Fruit fly (Drosophila melanogaster) whole organism, embryonic: ENCODE data around the gene SecS.

ENCODE experiments used
- Awh ChIP-seq: fragments of 200-800 bp; sonication (Bioruptor generic); IDR thresholded peaks from 2 replicates; pipeline ENCODE4, ENCODE4 v1.3.6; 2022; ENCODE audit warnings: missing biosample characterization, missing genetic modification characterization
- CG10431 ChIP-seq: fragments of 200-800 bp; sonication (Bioruptor generic); optimal IDR thresholded peaks from 3 replicates; lab custom pipeline; 2018; ENCODE audit warnings: missing biosample characterization, mild to moderate bottlenecking, missing genetic modification characterization
- CG11695 ChIP-seq: fragments of 200-800 bp; sonication (Bioruptor generic); IDR thresholded peaks from 3 replicates; pipeline ENCODE4 v1.3.6; 2022; ENCODE audit warnings: missing biosample characterization, missing genetic modification characterization
- CG12769 ChIP-seq: fragments of 200-800 bp; sonication (Bioruptor generic); optimal IDR thresholded peaks from 2 replicates; lab custom pipeline; 2019; ENCODE audit warnings: missing biosample characterization, mild to moderate bottlenecking, missing genetic modification characterization, moderate library complexity
- CG13624 ChIP-seq: fragments of 200-800 bp; sonication (Bioruptor generic); optimal IDR thresholded peaks from 2 replicates; lab custom pipeline; 2016; ENCODE audit warnings: missing biosample characterization, missing genetic modification characterization
- CG15073 ChIP-seq: fragments of 200-800 bp; sonication (Bioruptor generic); optimal IDR thresholded peaks from 2 replicates; lab custom pipeline; 2016; ENCODE audit warnings: missing biosample characterization, missing genetic modification characterization
- CG15479 ChIP-seq: fragments of 200-800 bp; sonication (Bioruptor generic); optimal IDR thresholded peaks from 3 replicates; lab custom pipeline; 2019; ENCODE audit warnings: missing biosample characterization, mild to moderate bottlenecking, missing genetic modification characterization, moderate library complexity
- CG17186 ChIP-seq: fragments of 200-800 bp; sonication (Bioruptor generic); optimal IDR thresholded peaks from 3 replicates; lab custom pipeline; 2017; ENCODE audit warnings: missing biosample characterization, missing genetic modification reagents, missing genetic modification characterization
- CG17328 ChIP-seq: fragments of 200-800 bp; sonication (Bioruptor generic); IDR thresholded peaks from 2 replicates; pipeline ENCODE4 v1.3.6; 2022; ENCODE audit warnings: missing biosample characterization, missing genetic modification characterization
- CG17359 ChIP-seq: fragments of 200-800 bp; sonication (Bioruptor generic); optimal IDR thresholded peaks from 3 replicates; lab custom pipeline; 2018; ENCODE audit warnings: missing biosample characterization, mild to moderate bottlenecking, missing genetic modification characterization, moderate library complexity
- CG17361 ChIP-seq: fragments of 200-800 bp; sonication (Bioruptor generic); IDR thresholded peaks from 3 replicates; pipeline ENCODE4 v1.3.6; 2022; ENCODE audit warnings: missing biosample characterization, missing genetic modification characterization
- CG1832 ChIP-seq: fragments of 200-800 bp; sonication (Bioruptor generic); optimal IDR thresholded peaks from 2 replicates; lab custom pipeline; 2017; ENCODE audit warnings: missing biosample characterization, mild to moderate bottlenecking, missing genetic modification characterization, inconsistent platforms
- CG3065 ChIP-seq: fragments of 200-800 bp; sonication (Bioruptor generic); optimal IDR thresholded peaks from 2 replicates; lab custom pipeline; 2016; ENCODE audit warnings: missing biosample characterization, missing genetic modification characterization
- CG34422 ChIP-seq: fragments of 200-800 bp; sonication (Bioruptor generic); IDR thresholded peaks from 3 replicates; pipeline ENCODE4 v1.3.6; 2022; ENCODE audit warnings: missing biosample characterization, missing genetic modification characterization
- CG6254 ChIP-seq: fragments of 200-800 bp; sonication (Bioruptor generic); optimal IDR thresholded peaks from 3 replicates; lab custom pipeline; 2017; ENCODE audit warnings: mild to moderate bottlenecking, missing biosample characterization, missing genetic modification reagents, missing genetic modification characterization
- CG6689 ChIP-seq: fragments of 200-800 bp; sonication (Bioruptor generic); IDR thresholded peaks from 2 replicates; pipeline ENCODE4 v1.3.6; 2022; ENCODE audit warnings: missing biosample characterization, missing genetic modification characterization
- CG6854 ChIP-seq: fragments of 200-800 bp; sonication (Bioruptor generic); optimal IDR thresholded peaks from 3 replicates; lab custom pipeline; 2017; ENCODE audit warnings: missing biosample characterization, mild to moderate bottlenecking, missing genetic modification characterization
- CG7556 ChIP-seq: fragments of 200-800 bp; sonication (Bioruptor generic); optimal IDR thresholded peaks from 2 replicates; lab custom pipeline; 2017; ENCODE audit warnings: missing biosample characterization, mild to moderate bottlenecking, missing genetic modification characterization
- CG7963 ChIP-seq: fragments of 200-800 bp; sonication (Bioruptor generic); IDR thresholded peaks from 3 replicates; pipeline ENCODE4 v1.3.6; 2022; ENCODE audit warnings: missing biosample characterization, missing genetic modification characterization; ENCODE audit not compliant: partially characterized antibody
- CG9437 ChIP-seq: fragments of 200-800 bp; sonication (Bioruptor generic); optimal IDR thresholded peaks from 2 replicates; lab custom pipeline; 2018; ENCODE audit warnings: missing biosample characterization, mild to moderate bottlenecking, missing genetic modification characterization
- Deaf1 ChIP-seq: fragments of 200-800 bp; optimal IDR thresholded peaks from 3 replicates; lab custom pipeline; 2019; ENCODE audit warnings: missing biosample characterization, mild to moderate bottlenecking, missing genetic modification characterization, moderate library complexity
- Dref ChIP-seq: fragments of 200-800 bp; sonication (Bioruptor generic); IDR thresholded peaks from 2 replicates; pipeline ENCODE4 v1.3.6; 2022; ENCODE audit warnings: missing biosample characterization, missing genetic modification characterization
- Drgx ChIP-seq: fragments of 200-800 bp; sonication (Bioruptor generic); IDR thresholded peaks from 2 replicates; pipeline ENCODE4 v1.3.6; 2022; ENCODE audit warnings: missing biosample characterization, missing genetic modification characterization
- Fer1 ChIP-seq: fragments of 200-800 bp; sonication (Bioruptor generic); optimal IDR thresholded peaks from 2 replicates; lab custom pipeline; 2017; ENCODE audit warnings: missing biosample characterization, mild to moderate bottlenecking, missing genetic modification characterization
- Hr78 ChIP-seq, 2 experiments: fragments of 200-800 bp in 1 of 2; fragments of >200 bp in 1 of 2; sonication (Bioruptor generic) in 1 of 2; optimal IDR thresholded peaks; 2 replicates each; lab custom pipeline; 2017 to 2019; ENCODE audit warnings: missing biosample characterization in 2 of 2, missing genetic modification characterization in 2 of 2, mild to moderate bottlenecking in 1 of 2, moderate library complexity in 1 of 2
- Lpt ChIP-seq: fragments of >200 bp; optimal IDR thresholded peaks from 2 replicates; lab custom pipeline; 2018; ENCODE audit warnings: missing biosample characterization, missing genetic modification characterization
- MBD-R2 ChIP-seq: fragments of 200-800 bp; sonication (Bioruptor generic); IDR thresholded peaks from 2 replicates; pipeline ENCODE4 v1.3.6; 2022; ENCODE audit warnings: missing biosample characterization, missing genetic modification characterization
- MESR4 ChIP-seq: fragments of 200-800 bp; sonication (Bioruptor generic); optimal IDR thresholded peaks from 2 replicates; lab custom pipeline; 2018; ENCODE audit warnings: missing biosample characterization, mild to moderate bottlenecking, missing genetic modification characterization, moderate library complexity
- Meics ChIP-seq: fragments of 200-800 bp; sonication (Bioruptor generic); optimal IDR thresholded peaks from 2 replicates; lab custom pipeline; 2017; ENCODE audit warnings: missing biosample characterization, mild to moderate bottlenecking, missing genetic modification characterization
- Nf-YC ChIP-seq: fragments of 200-800 bp; optimal IDR thresholded peaks from 3 replicates; lab custom pipeline; 2019; ENCODE audit warnings: missing biosample characterization, mild to moderate bottlenecking, missing genetic modification characterization, moderate library complexity
- Taf1 ChIP-seq: fragments of 200-800 bp; sonication (Bioruptor generic); IDR thresholded peaks from 2 replicates; pipeline ENCODE4 v1.3.6; 2022; ENCODE audit warnings: missing biosample characterization, missing genetic modification characterization
- Trl ChIP-seq, 3 experiments: fragments of >200 bp in 2 of 3; fragments of 200-800 bp in 1 of 3; sonication (Bioruptor generic) in 1 of 3; optimal IDR thresholded peaks; 2 replicates in 1 of 3; 3 replicates in 2 of 3; lab custom pipeline; 2016 to 2017; ENCODE audit warnings: missing biosample characterization in 1 of 3, missing genetic modification characterization in 1 of 3
- abd-A ChIP-seq: fragments of 200-800 bp; sonication (Bioruptor generic); optimal IDR thresholded peaks from 3 replicates; lab custom pipeline; 2019; ENCODE audit warnings: missing biosample characterization, mild to moderate bottlenecking, missing genetic modification characterization, moderate library complexity
- bbx ChIP-seq: fragments of 200-800 bp; sonication (Bioruptor generic); IDR thresholded peaks from 2 replicates; pipeline ENCODE4 v1.3.6; 2022; ENCODE audit warnings: missing biosample characterization, missing genetic modification characterization; ENCODE audit not compliant: partially characterized antibody
- cg ChIP-seq: fragments of 200-800 bp; sonication (Bioruptor generic); optimal IDR thresholded peaks from 3 replicates; lab custom pipeline; 2019; ENCODE audit warnings: missing biosample characterization, mild to moderate bottlenecking, missing genetic modification characterization, moderate library complexity
- crc ChIP-seq: fragments of 200-800 bp; sonication (Bioruptor generic); optimal IDR thresholded peaks from 2 replicates; lab custom pipeline; 2016; ENCODE audit warnings: missing biosample characterization, missing genetic modification characterization
- danr ChIP-seq: fragments of 200-800 bp; sonication (Bioruptor generic); IDR thresholded peaks from 2 replicates; pipeline ENCODE4 v1.3.6; 2022; ENCODE audit warnings: missing biosample characterization, missing genetic modification characterization
- emc ChIP-seq: fragments of 200-800 bp; sonication (Bioruptor generic); optimal IDR thresholded peaks from 2 replicates; lab custom pipeline; 2016; ENCODE audit warnings: missing biosample characterization, missing genetic modification characterization
- en ChIP-seq: fragments of 200-800 bp; sonication (Bioruptor generic); optimal IDR thresholded peaks from 2 replicates; lab custom pipeline; 2016; ENCODE audit warnings: missing biosample characterization, missing genetic modification characterization
- ham ChIP-seq: fragments of 200-800 bp; sonication (Bioruptor generic); IDR thresholded peaks from 2 replicates; pipeline ENCODE4 v1.3.6; 2022; ENCODE audit warnings: missing biosample characterization, missing genetic modification characterization
- hbn ChIP-seq: fragments of 200-800 bp; sonication (Bioruptor generic); IDR thresholded peaks from 2 replicates; pipeline ENCODE4 v1.3.6; 2022; ENCODE audit warnings: missing biosample characterization, missing genetic modification characterization; ENCODE audit not compliant: partially characterized antibody
- insv ChIP-seq, 2 experiments: fragments of 200-800 bp; sonication (Bioruptor generic); optimal IDR thresholded peaks; 3 replicates each; lab custom pipeline; 2016 to 2018; ENCODE audit warnings: missing biosample characterization in 2 of 2, missing genetic modification characterization in 2 of 2
- klu ChIP-seq: fragments of 200-800 bp; sonication (Bioruptor generic); IDR thresholded peaks from 2 replicates; pipeline ENCODE4 v1.3.6; 2022; ENCODE audit warnings: missing biosample characterization, missing genetic modification characterization
- odd ChIP-seq: fragments of 200-800 bp; sonication (Bioruptor generic); optimal IDR thresholded peaks from 2 replicates; lab custom pipeline; 2017; ENCODE audit warnings: missing biosample characterization, mild to moderate bottlenecking, missing genetic modification characterization
- pfk ChIP-seq: fragments of 200-800 bp; sonication (Bioruptor generic); optimal IDR thresholded peaks from 2 replicates; lab custom pipeline; 2018; ENCODE audit warnings: missing biosample characterization, mild to moderate bottlenecking, missing genetic modification characterization, moderate library complexity
- pho ChIP-seq: fragments of 200-800 bp; sonication (Bioruptor generic); optimal IDR thresholded peaks from 2 replicates; lab custom pipeline; 2016; ENCODE audit warnings: missing biosample characterization, missing genetic modification characterization
- trem ChIP-seq: fragments of 200-800 bp; optimal IDR thresholded peaks from 3 replicates; lab custom pipeline; 2019; ENCODE audit warnings: missing biosample characterization, mild to moderate bottlenecking, missing genetic modification characterization, moderate library complexity
- vfl ChIP-seq: fragments of 200-800 bp; sonication (Bioruptor generic); optimal IDR thresholded peaks from 2 replicates; lab custom pipeline; 2016; ENCODE audit warnings: missing biosample characterization, missing genetic modification characterization
- wdn ChIP-seq: fragments of 200-800 bp; sonication (Bioruptor generic); IDR thresholded peaks from 2 replicates; pipeline ENCODE4 v1.3.6; 2022; ENCODE audit warnings: missing biosample characterization, missing genetic modification characterization

Gene SecS

DNA sequence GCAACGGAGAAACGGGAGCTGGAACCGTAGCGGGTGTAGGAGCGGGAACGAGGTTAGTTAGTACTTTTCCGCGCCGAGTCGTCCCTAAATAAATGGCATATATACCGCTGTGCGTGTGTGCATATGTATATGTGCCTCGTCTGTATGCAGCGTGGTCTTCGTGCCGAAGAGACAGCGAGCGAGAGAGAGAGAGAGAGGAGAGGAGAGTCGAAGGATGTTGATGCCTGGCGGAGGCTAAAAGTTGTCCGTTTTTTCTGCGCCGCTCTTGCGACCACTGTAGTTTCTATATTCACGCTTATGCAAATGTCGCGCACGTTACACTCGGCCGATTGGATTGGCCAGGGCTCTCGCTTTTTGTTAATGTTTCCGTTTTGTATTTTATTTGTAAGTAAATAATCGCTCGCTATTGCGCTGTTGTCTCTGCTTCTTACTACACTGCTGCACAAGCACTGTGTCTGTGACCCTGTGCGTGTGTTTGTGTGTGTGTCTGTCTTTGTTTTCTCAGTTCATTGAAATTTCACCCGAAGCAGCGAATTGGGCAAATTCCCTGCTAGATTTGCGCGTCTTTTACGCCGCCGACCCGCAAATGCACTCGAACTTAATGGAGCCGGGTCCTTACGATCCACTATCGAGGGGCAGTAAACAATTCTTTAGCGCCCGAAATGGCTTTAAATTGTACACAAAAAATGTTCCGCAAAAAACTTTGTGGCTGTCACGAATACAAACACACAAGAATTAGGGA is 11.3 kb downstream of the SecS start, which contains the start of gene Rga:
Rga (minus strand) TSS at position 741 of the 742 bp plus-strand sequence.
- TF ChIP-seq wdn (no peak), crc (no peak), CG6854 (GFP tag; lab: Kevin White, UChicago) (peak; percentile 6), CG11695 (GFP tag; lab: Robert Waterston, UW) (peak; percentile 79), odd (GFP tag; lab: Kevin White, UChicago) (peak; percentile 17), danr (GFP tag; lab: Robert Waterston, UW) (no peak), pfk (GFP tag; lab: Kevin White, UChicago) (no peak), Lpt (GFP tag; lab: Kevin White, UChicago) (no peak), CG9437 (GFP tag; lab: Kevin White, UChicago) (peak; percentile 32), Nf-YC (tag; lab: Kevin White, UChicago) (no peak), MESR4 (GFP tag; lab: Kevin White, UChicago) (peak; percentile 91), insv (GFP tag; optimal IDR thresholded peaks at IDR 0.05; lab: Kevin White, UChicago) (peak in 1 of 2 experiments; percentile 36), Hr78 (GFP tag; optimal IDR thresholded peaks at IDR 0.05; lab: Kevin White, UChicago) (peak in 1 of 2 experiments; percentile 63), CG34422 (GFP tag; lab: Robert Waterston, UW) (peak; percentile 6; the same call in 1 of the 3 replicates), pho (peak; percentile 5), CG17328 (GFP tag; lab: Robert Waterston, UW) (no peak), Taf1 (GFP tag; lab: Robert Waterston, UW) (no peak), CG17361 (GFP tag; lab: Robert Waterston, UW) (no peak), Deaf1 (tag; lab: Kevin White, UChicago) (peak; percentile 83), CG17186 (GFP tag; lab: Kevin White, UChicago) (no peak), emc (GFP tag; lab: Kevin White, UChicago) (no peak), CG1832 (peak; percentile 56), en (GFP tag; lab: Kevin White, UChicago) (no peak), Drgx (GFP tag; lab: Robert Waterston, UW) (no peak), CG6689 (GFP tag; lab: Robert Waterston, UW) (no peak), Meics (no peak), ham (GFP tag; lab: Robert Waterston, UW) (no peak), CG7963 (GFP tag; lab: Robert Waterston, UW) (no peak), CG3065 (GFP tag; lab: Kevin White, UChicago) (no peak), Trl (optimal IDR thresholded peaks at IDR 0.05; lab: Kevin White, UChicago) (peak; percentile 78 to 81), Trl (GFP tag; optimal IDR thresholded peaks at IDR 0.05; lab: Kevin White, UChicago) (no peak), CG15479 (peak; percentile 99), Dref (GFP tag; lab: Robert Waterston, UW) (no peak), trem (tag; lab: Kevin White, UChicago) (no peak), CG17359 (tag; lab: Kevin White, UChicago) (no peak), MBD-R2 (GFP tag; lab: Robert Waterston, UW) (no peak), klu (GFP tag; lab: Robert Waterston, UW) (no peak), CG6254 (GFP tag; lab: Kevin White, UChicago) (no peak), vfl (no peak), hbn (GFP tag; lab: Robert Waterston, UW) (no peak), CG12769 (no peak), CG7556 (GFP tag; lab: Kevin White, UChicago) (peak; percentile 5), bbx (GFP tag; lab: Robert Waterston, UW) (no peak), CG13624 (GFP tag; lab: Kevin White, UChicago) (peak; percentile 21), CG15073 (GFP tag; lab: Kevin White, UChicago) (no peak), Awh (GFP tag; lab: Robert Waterston, UW) (no peak), abd-A (tag; lab: Kevin White, UChicago) (no peak), Fer1 (peak; percentile 20), CG10431 (GFP tag; lab: Kevin White, UChicago) (peak; percentile 10), cg (GFP tag; lab: Kevin White, UChicago) (peak; percentile 94)
